Fruit fly (Drosophila melanogaster) whole organism, wandering third instar larva: Measurements from ENCODE around the gene ouib.

ENCODE experiments used
- CrebA ChIP-seq: fragments of 200-800 bp; sonication (Bioruptor generic); optimal IDR thresholded peaks from 2 replicates; lab custom pipeline; 2016; ENCODE audit warnings: missing biosample characterization, mild to moderate bottlenecking, missing genetic modification characterization, borderline replicate concordance
- Dif ChIP-seq: fragments of 200-275, 200-300 bp; sonication (Bioruptor generic); optimal IDR thresholded peaks from 2 replicates; lab custom pipeline; 2018; ENCODE audit warnings: missing biosample characterization, missing genetic modification characterization; ENCODE audit not compliant: partially characterized antibody
- GATAd ChIP-seq: sonication (Bioruptor generic); optimal IDR thresholded peaks from 2 replicates; lab custom pipeline; 2016; ENCODE audit warnings: missing biosample characterization, missing genetic modification characterization
- Hnf4 ChIP-seq: fragments of 200-800 bp; sonication (Bioruptor generic); optimal IDR thresholded peaks from 2 replicates; lab custom pipeline; 2016; ENCODE audit warnings: missing biosample characterization, mild to moderate bottlenecking, missing genetic modification characterization
- Hr78 ChIP-seq: fragments of >200 bp; optimal IDR thresholded peaks from 2 replicates; lab custom pipeline; 2017; ENCODE audit warnings: missing biosample characterization, missing genetic modification characterization
- Hr83 ChIP-seq: fragments of 200-300 bp; sonication (Bioruptor generic); optimal IDR thresholded peaks from 2 replicates; lab custom pipeline; 2016; ENCODE audit warnings: missing biosample characterization, mild to moderate bottlenecking, missing genetic modification characterization, moderate library complexity; ENCODE audit not compliant: poor library complexity, severe bottlenecking
- Jra ChIP-seq: sonication (Bioruptor generic); optimal IDR thresholded peaks from 2 replicates; lab custom pipeline; 2016; ENCODE audit warnings: missing biosample characterization, missing genetic modification characterization
- N ChIP-seq: fragments of >200 bp; optimal IDR thresholded peaks from 2 replicates; lab custom pipeline; 2018; ENCODE audit warnings: missing biosample characterization, missing external identifiers, missing genetic modification characterization
- OdsH ChIP-seq: fragments of 200-800 bp; sonication (Bioruptor generic); optimal IDR thresholded peaks from 2 replicates; lab custom pipeline; 2016; ENCODE audit warnings: missing biosample characterization, mild to moderate bottlenecking, missing genetic modification characterization
- Sp1 ChIP-seq: fragments of 200-800 bp; sonication (Bioruptor generic); optimal IDR thresholded peaks from 3 replicates; lab custom pipeline; 2019; ENCODE audit warnings: missing biosample characterization, mild to moderate bottlenecking, missing genetic modification characterization, moderate library complexity
- Vsx2 ChIP-seq: fragments of 200-300, 225-300 bp; sonication (Bioruptor generic); optimal IDR thresholded peaks from 2 replicates; lab custom pipeline; 2018; ENCODE audit warnings: missing biosample characterization, missing genetic modification characterization; ENCODE audit not compliant: partially characterized antibody
- br ChIP-seq: fragments of 200-800 bp; sonication (Bioruptor generic); optimal IDR thresholded peaks from 2 replicates; lab custom pipeline; 2016; ENCODE audit warnings: missing biosample characterization, missing genetic modification characterization
- brk ChIP-seq: fragments of 200-800 bp; sonication (Bioruptor generic); optimal IDR thresholded peaks from 2 replicates; lab custom pipeline; 2016; ENCODE audit warnings: missing biosample characterization, mild to moderate bottlenecking, missing genetic modification characterization
- dl ChIP-seq, 2 experiments: fragments of 175-275, 200-275 bp in 1 of 2; fragments of 200-275 bp in 1 of 2; sonication (Bioruptor generic); optimal IDR thresholded peaks; lab custom pipeline; 2018; ENCODE audit warnings: mild to moderate bottlenecking in 2 of 2, missing biosample characterization in 2 of 2, missing genetic modification characterization in 2 of 2, moderate library complexity in 2 of 2; ENCODE audit not compliant: partially characterized antibody in 2 of 2, insufficient read depth in 1 of 2
- dsf ChIP-seq: sonication (Bioruptor generic); optimal IDR thresholded peaks from 2 replicates; lab custom pipeline; 2016; ENCODE audit warnings: missing biosample characterization, missing genetic modification characterization, borderline replicate concordance
- ey ChIP-seq: fragments of 200-800 bp; sonication (Bioruptor generic); optimal IDR thresholded peaks from 2 replicates; lab custom pipeline; 2016; ENCODE audit warnings: missing biosample characterization, missing genetic modification characterization
- fru ChIP-seq: fragments of 200-800 bp; sonication (Bioruptor generic); optimal IDR thresholded peaks from 3 replicates; lab custom pipeline; 2016; ENCODE audit warnings: missing biosample characterization, mild to moderate bottlenecking, missing genetic modification characterization
- h ChIP-seq: fragments of 200-800 bp; sonication (Bioruptor generic); optimal IDR thresholded peaks from 3 replicates; lab custom pipeline; 2016; ENCODE audit warnings: missing biosample characterization, mild to moderate bottlenecking, missing genetic modification characterization
- jim ChIP-seq: fragments of 175-275, 200-325 bp; sonication (Bioruptor generic); optimal IDR thresholded peaks from 2 replicates; lab custom pipeline; 2016; ENCODE audit warnings: missing biosample characterization, mild to moderate bottlenecking, missing genetic modification characterization
- lola ChIP-seq: fragments of >200 bp; optimal IDR thresholded peaks from 2 replicates; lab custom pipeline; 2017; ENCODE audit warnings: missing biosample characterization, missing genetic modification characterization
- psq ChIP-seq: fragments of 200-800 bp; sonication (Bioruptor generic); optimal IDR thresholded peaks from 3 replicates; lab custom pipeline; 2017; ENCODE audit warnings: missing biosample characterization, mild to moderate bottlenecking, missing genetic modification characterization, moderate library complexity
- rgr ChIP-seq: fragments of 200-800 bp; sonication (Bioruptor generic); optimal IDR thresholded peaks from 3 replicates; lab custom pipeline; 2016; ENCODE audit warnings: missing biosample characterization, mild to moderate bottlenecking, missing genetic modification characterization
- sage ChIP-seq: fragments of 200-800 bp; sonication (Bioruptor generic); optimal IDR thresholded peaks from 2 replicates; lab custom pipeline; 2016; ENCODE audit warnings: missing biosample characterization, mild to moderate bottlenecking, missing genetic modification characterization
- sv ChIP-seq: fragments of 200-800 bp; sonication (Bioruptor generic); optimal IDR thresholded peaks from 3 replicates; lab custom pipeline; 2016; ENCODE audit warnings: missing biosample characterization, missing genetic modification characterization
- usp ChIP-seq: fragments of >200 bp; optimal IDR thresholded peaks from 2 replicates; lab custom pipeline; 2017; ENCODE audit warnings: missing biosample characterization, missing genetic modification characterization
- woc ChIP-seq: sonication (Bioruptor generic); optimal IDR thresholded peaks from 2 replicates; lab custom pipeline; 2016; ENCODE audit warnings: missing biosample characterization, mild to moderate bottlenecking, missing genetic modification characterization

The ouib gene

dm6 chr3R:8694110-8694826 is 31.0 kb upstream of the ouib start:
- TF ChIP-seq Sp1 (GFP tag; lab: Kevin White, UChicago) (peak; percentile 79), CrebA (GFP tag; lab: Kevin White, UChicago) (peak; percentile 39), Hr83 (GFP tag; lab: Kevin White, UChicago) (no peak), dsf (GFP tag; lab: Kevin White, UChicago) (no peak)

- TF ChIP-seq sv (GFP tag; lab: Kevin White, UChicago) (no peak), sage (GFP tag; lab: Kevin White, UChicago) (no peak), jim (no peak), Jra (GFP tag; lab: Kevin White, UChicago) (no peak), GATAd (GFP tag; lab: Kevin White, UChicago) (no peak), Hr78 (GFP tag; lab: Kevin White, UChicago) (no peak), brk (no peak)
These were observed 27.5 kb upstream of the ouib start, which contains the start of gene hb for dm6 chr3R:8697772-8698259. TSS of gene hb (minus strand) at chr3R:8697822.

- TF ChIP-seq h (GFP tag; lab: Kevin White, UChicago) (no peak), OdsH (GFP tag; lab: Kevin White, UChicago) (no peak), fru (GFP tag; lab: Kevin White, UChicago) (no peak), Sp1 (GFP tag; lab: Kevin White, UChicago) (no peak), lola (GFP tag; lab: Kevin White, UChicago) (no peak), br (GFP tag; lab: Kevin White, UChicago) (no peak), sage (GFP tag; lab: Kevin White, UChicago) (no peak), usp (no peak), ey (GFP tag; lab: Kevin White, UChicago) (no peak), woc (GFP tag; lab: Kevin White, UChicago) (no peak), dl (GFP tag; optimal IDR thresholded peaks at IDR 0.05; lab: Kevin White, UChicago; ENCODE audit: insufficient read depth in 1 of 2, partially characterized antibody in 2 of 2) (no peak)
These were observed 26.0 kb upstream of the ouib start for dm6 chr3R:8699230-8699629.

dm6 chr3R:8700660-8701059 is 24.6 kb upstream of the ouib start:
- no peak for TF ChIP-seq brk
- no peak for TF ChIP-seq Vsx2
- TF ChIP-seq N (GFP tag; lab: Kevin White, UChicago) = no peak
- no peak for TF ChIP-seq Hr78 (GFP tag; lab: Kevin White, UChicago)
- no peak for TF ChIP-seq psq (GFP tag; lab: Kevin White, UChicago)
- TF ChIP-seq Hr83 (GFP tag; lab: Kevin White, UChicago) = no peak
- TF ChIP-seq Hnf4 (GFP tag; lab: Kevin White, UChicago) = no peak
- TF ChIP-seq sv (GFP tag; lab: Kevin White, UChicago) = no peak

- TF ChIP-seq lola (GFP tag; lab: Kevin White, UChicago) (no peak), Jra (GFP tag; lab: Kevin White, UChicago) (no peak), GATAd (GFP tag; lab: Kevin White, UChicago) (no peak), CrebA (GFP tag; lab: Kevin White, UChicago) (no peak), Dif (GFP tag; lab: Kevin White, UChicago) (no peak)
These were observed 24.1 kb upstream of the ouib start for dm6 chr3R:8701197-8701596.

- no peak for TF ChIP-seq rgr
- no peak for TF ChIP-seq lola (GFP tag; lab: Kevin White, UChicago)
These were observed 20.6 kb upstream of the ouib start for dm6 chr3R:8704669-8705068.
